Worm (Caenorhabditis elegans) whole organism, L4/young adult: ENCODE measurements around the gene T09A5.15.
A peak's percentile ranks its signal among the peaks of the same experiment; 100 is the strongest.

Source experiments
- W03F9.2 ChIP-seq: fragments of 150-350 bp; optimal IDR thresholded peaks from 2 replicates; lab custom pipeline; 2014; ENCODE audit warnings: missing biosample characterization, missing genetic modification characterization
- dao-5 ChIP-seq: sonication (generic microtip); optimal IDR thresholded peaks from 2 replicates; lab custom pipeline; 2016; ENCODE audit warnings: missing genotype, missing genetic modification characterization, moderate library complexity, missing compliant biosample characterization
- him-1 ChIP-seq: sonication (generic microtip); optimal IDR thresholded peaks from 2 replicates; lab custom pipeline; 2016; ENCODE audit warnings: missing genotype, missing genetic modification reagents, missing genetic modification characterization, missing compliant biosample characterization

Gene T09A5.15

ce11 chrII:7857485-7858010 is at the start of gene T09A5.15, which contains the start of gene cec-3:
Gene T09A5.15, plus strand, starts transcription at chrII:7857960.
Gene cec-3, minus strand, starts transcription at chrII:7857600.
- no peak for TF ChIP-seq him-1
- TF ChIP-seq dao-5 (tag; lab: Kevin White, UChicago), result no peak
- TF ChIP-seq W03F9.2 (tag; lab: Kevin White, UChicago), result peak; percentile 4

- no peak for TF ChIP-seq dao-5 (tag; lab: Kevin White, UChicago)
- no peak for TF ChIP-seq him-1
- TF ChIP-seq W03F9.2 (tag; lab: Kevin White, UChicago), result no peak
Measured at ce11 chrII:7808153-7808552, 49.6 kb upstream of the T09A5.15 start.

- TF ChIP-seq him-1, result no peak
- no peak for TF ChIP-seq W03F9.2 (tag; lab: Kevin White, UChicago)
- no peak for TF ChIP-seq dao-5 (tag; lab: Kevin White, UChicago)
Measured at ce11 chrII:7808950-7809349, 48.8 kb upstream of the T09A5.15 start.

- no peak for TF ChIP-seq W03F9.2 (tag; lab: Kevin White, UChicago)
- TF ChIP-seq dao-5 (tag; lab: Kevin White, UChicago), result no peak
- TF ChIP-seq him-1, result no peak
Measured at ce11 chrII:7809358-7809914, 48.3 kb upstream of the T09A5.15 start.

ce11 chrII:7810162-7810868 is 47.4 kb upstream of the T09A5.15 start:
- TF ChIP-seq W03F9.2 (tag; lab: Kevin White, UChicago) (no peak), dao-5 (tag; lab: Kevin White, UChicago) (no peak), him-1 (no peak)

ce11 chrII:7810869-7811543 is 46.8 kb upstream of the T09A5.15 start, which contains the start of gene cki-1:
Gene cki-1, plus strand, starts transcription at chrII:7811240.
- TF ChIP-seq him-1, result no peak
- TF ChIP-seq W03F9.2 (tag; lab: Kevin White, UChicago), result no peak
- no peak for TF ChIP-seq dao-5 (tag; lab: Kevin White, UChicago)

ce11 chrII:7812332-7812731 is 45.4 kb upstream of the T09A5.15 start:
- no peak for TF ChIP-seq W03F9.2 (tag; lab: Kevin White, UChicago)
- TF ChIP-seq dao-5 (tag; lab: Kevin White, UChicago), result no peak
- TF ChIP-seq him-1, result no peak

- TF ChIP-seq dao-5 (tag; lab: Kevin White, UChicago) (no peak), him-1 (no peak), W03F9.2 (tag; lab: Kevin White, UChicago) (no peak)
Measured at ce11 chrII:7813237-7813636, 44.5 kb upstream of the T09A5.15 start.

- no peak for TF ChIP-seq dao-5 (tag; lab: Kevin White, UChicago)
Measured at ce11 chrII:7813645-7814044, 44.1 kb upstream of the T09A5.15 start.

- TF ChIP-seq W03F9.2 (tag; lab: Kevin White, UChicago) (no peak), dao-5 (tag; lab: Kevin White, UChicago) (no peak), him-1 (no peak)
Measured at ce11 chrII:7814215-7814614, 43.5 kb upstream of the T09A5.15 start.

- no peak for TF ChIP-seq dao-5 (tag; lab: Kevin White, UChicago)
Measured at ce11 chrII:7814915-7815314, 42.8 kb upstream of the T09A5.15 start.

- TF ChIP-seq W03F9.2 (tag; lab: Kevin White, UChicago) (no peak), him-1 (no peak), dao-5 (tag; lab: Kevin White, UChicago) (no peak)
Measured at ce11 chrII:7815406-7815805, 42.4 kb upstream of the T09A5.15 start.

ce11 chrII:7816163-7816776 is 41.5 kb upstream of the T09A5.15 start, which contains the start of gene cki-2:
Gene cki-2, plus strand, starts transcription at chrII:7816499.
- TF ChIP-seq dao-5 (tag; lab: Kevin White, UChicago), result no peak
- TF ChIP-seq W03F9.2 (tag; lab: Kevin White, UChicago), result no peak
- no peak for TF ChIP-seq him-1

- no peak for TF ChIP-seq him-1
- no peak for TF ChIP-seq dao-5 (tag; lab: Kevin White, UChicago)
- no peak for TF ChIP-seq W03F9.2 (tag; lab: Kevin White, UChicago)
Measured at ce11 chrII:7817580-7817979, 40.2 kb upstream of the T09A5.15 start.
